Worm (Caenorhabditis elegans) whole organism, young adult: ENCODE data around the gene mnk-1.

Source experiments
- B0336.3 ChIP-seq: fragments of 200-800 bp; sonication (Bioruptor generic); IDR thresholded peaks from 2 replicates; pipeline ENCODE4 v1.3.6; 2022; ENCODE audit warnings: missing genetic modification characterization, missing compliant biosample characterization
- C06A6.2 ChIP-seq: fragments of 200-800 bp; sonication (Bioruptor generic); conservative IDR thresholded peaks from 2 replicates; pipeline ENCODE4 v1.3.6; 2022; ENCODE audit warnings: missing genetic modification characterization, missing compliant biosample characterization
- F33H1.4 ChIP-seq: fragments of 200-800 bp; sonication (Bioruptor generic); IDR thresholded peaks from 2 replicates; pipeline ENCODE4 v1.3.6; 2022; ENCODE audit warnings: missing genetic modification reagents, missing genetic modification characterization, missing compliant biosample characterization
- F57A8.1 ChIP-seq: fragments of 200-800 bp; sonication (Bioruptor generic); optimal IDR thresholded peaks from 2 replicates; lab custom pipeline; 2018; ENCODE audit warnings: mild to moderate bottlenecking, missing genetic modification characterization, moderate library complexity, missing compliant biosample characterization
- F57C9.4 ChIP-seq: sonication (generic microtip); optimal IDR thresholded peaks from 2 replicates; lab custom pipeline; 2017; ENCODE audit warnings: mild to moderate bottlenecking, missing genetic modification characterization, missing compliant biosample characterization
- Y53G8AR.9 ChIP-seq: fragments of 200-800 bp; sonication (Bioruptor generic); conservative IDR thresholded peaks from 2 replicates; pipeline ENCODE4 v1.3.6; 2022; ENCODE audit warnings: missing genetic modification reagents, missing genetic modification characterization, missing compliant biosample characterization
- Y56A3A.18 ChIP-seq: fragments of 200-800 bp; sonication (Bioruptor generic); IDR thresholded peaks from 2 replicates; pipeline ENCODE4 v1.3.6; 2022; ENCODE audit warnings: missing genetic modification reagents, missing genetic modification characterization, missing compliant biosample characterization
- Y79H2A.3 ChIP-seq: fragments of 200-800 bp; sonication (Bioruptor generic); conservative IDR thresholded peaks from 2 replicates; pipeline ENCODE4 v1.3.6; 2022; ENCODE audit warnings: missing genetic modification reagents, missing genetic modification characterization, missing compliant biosample characterization
- ZK185.1 ChIP-seq: sonication (generic microtip); optimal IDR thresholded peaks from 2 replicates; lab custom pipeline; 2016; ENCODE audit warnings: mild to moderate bottlenecking, missing genetic modification characterization, missing compliant biosample characterization; ENCODE audit not compliant: poor library complexity, severe bottlenecking
- akir-1 ChIP-seq: fragments of 200-800 bp; sonication (Bioruptor generic); optimal IDR thresholded peaks from 2 replicates; lab custom pipeline; 2018; ENCODE audit warnings: mild to moderate bottlenecking, missing genetic modification characterization, moderate library complexity, missing compliant biosample characterization
- ama-1 ChIP-seq, 3 experiments: fragments of 150-350 bp in 1 of 3; sonication (generic microtip) in 2 of 3; optimal IDR thresholded peaks; 2 replicates each; lab custom pipeline; 2014 to 2018; ENCODE audit warnings: missing biosample characterization in 2 of 3, missing genetic modification characterization in 2 of 3, missing genetic modification reagents in 2 of 3
- aptf-2 ChIP-seq: fragments of 200-800 bp; sonication (Bioruptor generic); conservative IDR thresholded peaks from 2 replicates; pipeline ENCODE4 v1.3.6; 2022; ENCODE audit warnings: missing genetic modification reagents, missing genetic modification characterization, missing compliant biosample characterization
- aptf-3 ChIP-seq: fragments of 200-800 bp; sonication (Bioruptor generic); IDR thresholded peaks from 2 replicates; pipeline ENCODE4 v1.3.6; 2022; ENCODE audit warnings: missing genetic modification characterization, missing compliant biosample characterization
- atf-7 ChIP-seq: sonication (generic microtip); optimal IDR thresholded peaks from 2 replicates; lab custom pipeline; 2017; ENCODE audit warnings: mild to moderate bottlenecking, missing genetic modification characterization, missing compliant biosample characterization
- athp-1 ChIP-seq: sonication (generic microtip); optimal IDR thresholded peaks from 2 replicates; lab custom pipeline; 2017; ENCODE audit warnings: mild to moderate bottlenecking, missing genetic modification characterization, missing compliant biosample characterization
- attf-3 ChIP-seq: fragments of 200-800 bp; sonication (Bioruptor generic); conservative IDR thresholded peaks from 2 replicates; pipeline ENCODE4 v1.3.6; 2022; ENCODE audit warnings: missing genetic modification reagents, missing genetic modification characterization, missing compliant biosample characterization
- attf-6 ChIP-seq: fragments of 200-800 bp; sonication (Bioruptor generic); IDR thresholded peaks from 2 replicates; pipeline ENCODE4 v1.3.6; 2022; ENCODE audit warnings: missing genetic modification reagents, missing genetic modification characterization, missing compliant biosample characterization
- ccch-3 ChIP-seq: fragments of 200-800 bp; sonication (Bioruptor generic); optimal IDR thresholded peaks from 2 replicates; lab custom pipeline; 2018; ENCODE audit warnings: mild to moderate bottlenecking, missing genetic modification characterization, missing compliant biosample characterization
- egl-18 ChIP-seq: fragments of 200-800 bp; sonication (Bioruptor generic); IDR thresholded peaks from 2 replicates; pipeline ENCODE4 v1.3.6; 2022; ENCODE audit warnings: missing genetic modification reagents, missing genetic modification characterization, missing compliant biosample characterization
- egl-44 ChIP-seq: fragments of 200-800 bp; sonication (Bioruptor generic); IDR thresholded peaks from 2 replicates; pipeline ENCODE4 v1.3.6; 2022; ENCODE audit warnings: missing genetic modification reagents, missing genetic modification characterization, missing compliant biosample characterization
- hlh-26 ChIP-seq: fragments of 200-800 bp; sonication (Bioruptor generic); conservative IDR thresholded peaks from 2 replicates; pipeline ENCODE4 v1.3.6; 2022; ENCODE audit warnings: missing genetic modification reagents, missing genetic modification characterization, missing compliant biosample characterization
- hrde-1 ChIP-seq: sonication (generic microtip); optimal IDR thresholded peaks from 2 replicates; lab custom pipeline; 2016; ENCODE audit warnings: missing genetic modification characterization, mild to moderate bottlenecking, missing compliant biosample characterization, moderate library complexity, missing genotype, missing genetic modification reagents, borderline replicate concordance
- let-526 ChIP-seq: fragments of 200-800 bp; sonication (Bioruptor generic); IDR thresholded peaks from 2 replicates; pipeline ENCODE4 v1.3.6; 2022; ENCODE audit warnings: missing genetic modification reagents, missing genetic modification characterization, missing compliant biosample characterization
- lin-40 ChIP-seq: sonication (generic microtip); optimal IDR thresholded peaks from 2 replicates; lab custom pipeline; 2016; ENCODE audit warnings: missing genetic modification characterization, mild to moderate bottlenecking, missing compliant biosample characterization, missing genotype, missing genetic modification reagents
- lir-1 ChIP-seq: fragments of 200-800 bp; sonication (Bioruptor generic); conservative IDR thresholded peaks from 2 replicates; pipeline ENCODE4 v1.3.6; 2022; ENCODE audit warnings: missing genetic modification reagents, missing genetic modification characterization, missing compliant biosample characterization
- lsy-27 ChIP-seq: sonication (generic microtip); optimal IDR thresholded peaks from 2 replicates; lab custom pipeline; 2017; ENCODE audit warnings: missing genetic modification characterization, mild to moderate bottlenecking, missing compliant biosample characterization, antibody characterized with exemption, missing genotype, borderline replicate concordance; ENCODE audit not compliant: insufficient read depth
- madf-8 ChIP-seq: fragments of 200-800 bp; sonication (Bioruptor generic); conservative IDR thresholded peaks from 2 replicates; pipeline ENCODE4 v1.3.6; 2022; ENCODE audit warnings: missing genetic modification reagents, missing genetic modification characterization, missing compliant biosample characterization
- nfya-2 ChIP-seq: fragments of 200-800 bp; sonication (Bioruptor generic); IDR thresholded peaks from 2 replicates; pipeline ENCODE4 v1.3.6; 2022; ENCODE audit warnings: missing genetic modification reagents, missing genetic modification characterization, missing compliant biosample characterization
- nhr-120 ChIP-seq: fragments of 200-800 bp; sonication (Bioruptor generic); IDR thresholded peaks from 2 replicates; pipeline ENCODE4 v1.3.6; 2022; ENCODE audit warnings: missing genetic modification characterization, missing compliant biosample characterization
- nhr-179 ChIP-seq: sonication (generic microtip); optimal IDR thresholded peaks from 2 replicates; lab custom pipeline; 2016; ENCODE audit warnings: mild to moderate bottlenecking, missing genetic modification characterization, missing compliant biosample characterization
- pha-4 ChIP-seq: fragments of 150-350 bp; sonication (generic microtip); optimal IDR thresholded peaks from 2 replicates; lab custom pipeline; 2014; ENCODE audit warnings: missing biosample characterization, missing genetic modification reagents, missing genetic modification characterization
- repo-1 ChIP-seq: sonication (generic microtip); optimal IDR thresholded peaks from 2 replicates; lab custom pipeline; 2017; ENCODE audit warnings: mild to moderate bottlenecking, missing genetic modification characterization, missing compliant biosample characterization
- sea-2 ChIP-seq: fragments of 200-800 bp; sonication (Bioruptor generic); IDR thresholded peaks from 2 replicates; pipeline ENCODE4 v1.3.6; 2022; ENCODE audit warnings: missing genetic modification characterization, missing compliant biosample characterization
- snpc-1.1 ChIP-seq: sonication (generic microtip); optimal IDR thresholded peaks from 2 replicates; lab custom pipeline; 2017; ENCODE audit warnings: missing genetic modification characterization, mild to moderate bottlenecking, missing compliant biosample characterization, antibody characterized with exemption, moderate library complexity, missing genotype, missing genetic modification reagents; ENCODE audit not compliant: insufficient read depth
- snpc-1.3 ChIP-seq: sonication (generic microtip); optimal IDR thresholded peaks from 2 replicates; lab custom pipeline; 2017; ENCODE audit warnings: missing genetic modification characterization, mild to moderate bottlenecking, missing compliant biosample characterization, antibody characterized with exemption, moderate library complexity, missing genotype, missing genetic modification reagents; ENCODE audit not compliant: insufficient read depth
- snpc-4 ChIP-seq, 5 experiments: fragments of 150-350 bp in 1 of 5; sonication (generic microtip) in 4 of 5; optimal IDR thresholded peaks; 2 replicates each; lab custom pipeline; 2014 to 2018; ENCODE audit warnings: missing genetic modification characterization in 5 of 5, missing biosample characterization in 3 of 5, antibody characterized with exemption in 2 of 5, mild to moderate bottlenecking in 2 of 5, missing compliant biosample characterization in 2 of 5, missing genotype in 2 of 5, moderate library complexity in 2 of 5, missing genetic modification reagents in 1 of 5
- somi-1 ChIP-seq: fragments of 200-800 bp; sonication (Bioruptor generic); optimal IDR thresholded peaks from 2 replicates; lab custom pipeline; 2018; ENCODE audit warnings: mild to moderate bottlenecking, missing genetic modification characterization, missing compliant biosample characterization
- sptf-2 ChIP-seq: fragments of 200-800 bp; sonication (Bioruptor generic); optimal IDR thresholded peaks from 2 replicates; lab custom pipeline; 2018; ENCODE audit warnings: mild to moderate bottlenecking, missing genetic modification characterization, missing compliant biosample characterization
- tbp1 ChIP-seq: fragments of 200-800 bp; sonication (Bioruptor generic); optimal IDR thresholded peaks from 2 replicates; lab custom pipeline; 2018; ENCODE audit warnings: mild to moderate bottlenecking, missing genetic modification characterization, missing compliant biosample characterization
- tbx-9 ChIP-seq: sonication (generic microtip); optimal IDR thresholded peaks from 2 replicates; lab custom pipeline; 2016; ENCODE audit warnings: borderline replicate concordance, missing genetic modification characterization, inconsistent platforms, missing compliant biosample characterization
- unc-62 ChIP-seq: fragments of 150-350 bp; optimal IDR thresholded peaks from 2 replicates; lab custom pipeline; 2014; ENCODE audit warnings: missing biosample characterization, missing genetic modification reagents, missing genetic modification characterization
- xnd-1 ChIP-seq: sonication (generic microtip); optimal IDR thresholded peaks from 2 replicates; lab custom pipeline; 2016; ENCODE audit warnings: missing genotype, missing genetic modification reagents, missing genetic modification characterization, missing compliant biosample characterization
- ztf-22 ChIP-seq: fragments of 200-800 bp; sonication (Bioruptor generic); optimal IDR thresholded peaks from 2 replicates; lab custom pipeline; 2018; ENCODE audit warnings: mild to moderate bottlenecking, missing genetic modification characterization, moderate library complexity, missing compliant biosample characterization
- ztf-25 ChIP-seq: fragments of 200-800 bp; sonication (Bioruptor generic); IDR thresholded peaks from 2 replicates; pipeline ENCODE4 v1.3.6; 2022; ENCODE audit warnings: missing genetic modification reagents, missing genetic modification characterization, missing compliant biosample characterization
- ztf-26 ChIP-seq: sonication (generic microtip); optimal IDR thresholded peaks from 2 replicates; lab custom pipeline; 2017; ENCODE audit warnings: missing genetic modification characterization, missing compliant biosample characterization

Gene mnk-1

ce11 chrII:10542654-10543456 lies 12.0 kb downstream of the mnk-1 start (continued):
- TF ChIP-seq Y53G8AR.9 (GFP tag; lab: Robert Waterston, UW) (peak; percentile 44; the same call in 1 of the 2 replicates), repo-1 (tag; lab: Kevin White, UChicago) (no peak), ztf-26 (no peak), atf-7 (tag; lab: Kevin White, UChicago) (no peak), nfya-2 (GFP tag; lab: Robert Waterston, UW) (no peak), attf-3 (GFP tag; lab: Robert Waterston, UW) (no peak; the same call in 1 of the 2 replicates), hlh-26 (GFP tag; lab: Robert Waterston, UW) (no peak), xnd-1 (no peak), egl-18 (GFP tag; lab: Robert Waterston, UW) (no peak), let-526 (GFP tag; lab: Robert Waterston, UW) (no peak), aptf-2 (0 out of 2 replicates have a peak, but pooled peaks have one; percentile 49), lir-1 (GFP tag; lab: Robert Waterston, UW) (no peak), somi-1 (GFP tag; lab: Kevin White, UChicago) (peak; percentile 32), F57A8.1 (GFP tag; lab: Kevin White, UChicago) (no peak), F57C9.4 (tag; lab: Kevin White, UChicago) (no peak), nhr-179 (no peak), unc-62 (GFP tag; lab: Kevin White, UChicago) (no peak), Y79H2A.3 (GFP tag; lab: Robert Waterston, UW) (no peak), madf-8 (GFP tag; lab: Robert Waterston, UW) (no peak), ccch-3 (GFP tag; lab: Kevin White, UChicago) (no peak), Y56A3A.18 (GFP tag; lab: Robert Waterston, UW) (peak; percentile 12; the same call in 1 of the 2 replicates), nhr-120 (GFP tag; lab: Robert Waterston, UW) (no peak), akir-1 (GFP tag; lab: Kevin White, UChicago) (no peak), C06A6.2 (no peak; the same call in none of the 2 replicates), egl-44 (GFP tag; lab: Robert Waterston, UW) (peak; percentile 19; the same call in 1 of the 2 replicates), tbx-9 (tag; lab: Kevin White, UChicago) (no peak), sea-2 (GFP tag; lab: Robert Waterston, UW) (peak; percentile 72; the same call in 1 of the 2 replicates), B0336.3 (peak; percentile 48), snpc-1.1 (tag; lab: Kevin White, UChicago) (no peak), ztf-25 (GFP tag; lab: Robert Waterston, UW) (no peak), attf-6 (GFP tag; lab: Robert Waterston, UW) (no peak), ama-1 (optimal IDR thresholded peaks at IDR 0.05; lab: Kevin White, UChicago) (peak; percentile 93), ama-1 (GFP tag; optimal IDR thresholded peaks at IDR 0.05; lab: Kevin White, UChicago) (no peak), ztf-22 (GFP tag; lab: Kevin White, UChicago) (no peak), F33H1.4 (no peak; the same call in 1 of the 2 replicates), tbp1 (no peak), snpc-4 (GFP tag; optimal IDR thresholded peaks at IDR 0.05; lab: Kevin White, UChicago) (no peak), snpc-4 (tag; optimal IDR thresholded peaks at IDR 0.05; lab: Kevin White, UChicago) (no peak), lin-40 (tag; lab: Kevin White, UChicago) (no peak), aptf-3 (GFP tag; lab: Robert Waterston, UW) (no peak), athp-1 (peak; percentile 57), snpc-1.3 (tag; lab: Kevin White, UChicago) (no peak), pha-4 (tag; lab: Kevin White, UChicago) (no peak), hrde-1 (tag; lab: Kevin White, UChicago) (no peak), ZK185.1 (peak; percentile 30), lsy-27 (tag; lab: Kevin White, UChicago) (no peak), sptf-2 (GFP tag; lab: Kevin White, UChicago) (no peak)
